Worm (Caenorhabditis elegans) whole organism, midembryonic: Measurements from ENCODE around the gene ril-1.

Experiments used
- flt-1 ChIP-seq: fragments of 200-800 bp; sonication (Bioruptor generic); IDR thresholded peaks from 2 replicates; pipeline ENCODE4 v1.3.6; 2022; ENCODE audit warnings: missing genetic modification characterization, missing compliant biosample characterization
- tab-1 ChIP-seq: fragments of 200-800 bp; sonication (Bioruptor generic); IDR thresholded peaks from 2 replicates; pipeline ENCODE4 v1.3.6; 2022; ENCODE audit warnings: missing genetic modification characterization, missing compliant biosample characterization
- ztf-29 ChIP-seq: fragments of 200-800 bp; sonication (Bioruptor generic); IDR thresholded peaks from 2 replicates; pipeline ENCODE4 v1.3.6; 2022; ENCODE audit warnings: missing genetic modification reagents, missing genetic modification characterization, missing compliant biosample characterization

ce11 chrV:14480533-14480932, 43.4 kb downstream of the ril-1 start:
- TF ChIP-seq flt-1 (no peak), ztf-29 (no peak), tab-1 (no peak)
